Worm (Caenorhabditis elegans) whole organism, late embryonic: ENCODE results near the gene F09B9.4.

Source experiments
- dve-1 ChIP-seq: sonication (generic microtip); optimal IDR thresholded peaks from 2 replicates; lab custom pipeline; 2017; ENCODE audit warnings: antibody characterized with exemption, mild to moderate bottlenecking, missing genetic modification characterization, missing compliant biosample characterization
- elt-2 ChIP-seq: sonication (generic microtip); optimal IDR thresholded peaks from 2 replicates; lab custom pipeline; 2016; ENCODE audit warnings: missing genetic modification reagents, missing genetic modification characterization, missing compliant biosample characterization
- hlh-6 ChIP-seq: sonication (generic microtip); optimal IDR thresholded peaks from 2 replicates; lab custom pipeline; 2016; ENCODE audit warnings: missing genotype, missing genetic modification characterization, missing compliant biosample characterization
- nfya-1 ChIP-seq: sonication (generic microtip); optimal IDR thresholded peaks from 2 replicates; lab custom pipeline; 2017; ENCODE audit warnings: missing genetic modification characterization, mild to moderate bottlenecking, missing compliant biosample characterization, antibody characterized with exemption, moderate library complexity
- pha-4 ChIP-seq: fragments of 150-350 bp; optimal IDR thresholded peaks from 2 replicates; lab custom pipeline; 2018; ENCODE audit warnings: missing biosample characterization, missing genetic modification reagents, missing genetic modification characterization
- pqm-1 ChIP-seq: sonication (generic microtip); optimal IDR thresholded peaks from 2 replicates; lab custom pipeline; 2016; ENCODE audit warnings: missing genetic modification characterization, missing compliant biosample characterization
- tbx-2 ChIP-seq: sonication (generic microtip); optimal IDR thresholded peaks from 2 replicates; lab custom pipeline; 2016; ENCODE audit warnings: missing genetic modification characterization, missing compliant biosample characterization
- ttx-3 ChIP-seq: sonication (generic microtip); optimal IDR thresholded peaks from 2 replicates; lab custom pipeline; 2016; ENCODE audit warnings: missing genetic modification reagents, missing genetic modification characterization, missing compliant biosample characterization
- unc-86 ChIP-seq: sonication (generic microtip); optimal IDR thresholded peaks from 2 replicates; lab custom pipeline; 2016; ENCODE audit warnings: missing genetic modification characterization, missing compliant biosample characterization

ce11 chrX:10130159-10130558, 30.3 kb upstream of the F09B9.4 start:
- TF ChIP-seq elt-2 (tag; lab: Kevin White, UChicago): no peak
- no peak for TF ChIP-seq nfya-1 (tag; lab: Kevin White, UChicago)
- TF ChIP-seq unc-86: no peak
- no peak for TF ChIP-seq pha-4
- TF ChIP-seq hlh-6 (tag; lab: Kevin White, UChicago): no peak
- no peak for TF ChIP-seq tbx-2
- no peak for TF ChIP-seq ttx-3
- no peak for TF ChIP-seq pqm-1 (tag; lab: Kevin White, UChicago)
- TF ChIP-seq dve-1: no peak
